Worm (Caenorhabditis elegans) whole organism, late embryonic: ENCODE measurements around the gene ZK154.4.

Experiments used
- C38D4.7 ChIP-seq: fragments of 200-800 bp; sonication (Bioruptor generic); optimal IDR thresholded peaks from 2 replicates; lab custom pipeline; 2018; ENCODE audit warnings: mild to moderate bottlenecking, missing genetic modification characterization, moderate library complexity, missing compliant biosample characterization
- K02D7.2 ChIP-seq: sonication (generic microtip); optimal IDR thresholded peaks from 2 replicates; lab custom pipeline; 2017; ENCODE audit warnings: mild to moderate bottlenecking, missing genetic modification characterization, missing compliant biosample characterization
- T23F11.4 ChIP-seq: fragments of 200-800 bp; sonication (Bioruptor generic); optimal IDR thresholded peaks from 2 replicates; lab custom pipeline; 2018; ENCODE audit warnings: mild to moderate bottlenecking, missing genetic modification characterization, missing compliant biosample characterization
- Y22D7AL.16 ChIP-seq: sonication (generic microtip); optimal IDR thresholded peaks from 2 replicates; lab custom pipeline; 2016; ENCODE audit warnings: missing genetic modification characterization, missing compliant biosample characterization
- ceh-14 ChIP-seq: sonication (generic microtip); optimal IDR thresholded peaks from 2 replicates; lab custom pipeline; 2016; ENCODE audit warnings: missing genotype, missing genetic modification characterization, missing compliant biosample characterization
- ceh-2 ChIP-seq: sonication (generic microtip); optimal IDR thresholded peaks from 2 replicates; lab custom pipeline; 2016; ENCODE audit warnings: missing genotype, missing genetic modification characterization, missing compliant biosample characterization
- ceh-22 ChIP-seq: sonication (generic microtip); optimal IDR thresholded peaks from 2 replicates; lab custom pipeline; 2017; ENCODE audit warnings: missing biosample characterization, missing genetic modification characterization
- ceh-24 ChIP-seq: sonication (generic microtip); optimal IDR thresholded peaks from 2 replicates; lab custom pipeline; 2016; ENCODE audit warnings: mild to moderate bottlenecking, missing genetic modification characterization, missing compliant biosample characterization
- ceh-31 ChIP-seq: sonication (generic microtip); optimal IDR thresholded peaks from 2 replicates; lab custom pipeline; 2016; ENCODE audit warnings: missing genetic modification characterization, missing compliant biosample characterization
- ceh-45 ChIP-seq: fragments of 200-800 bp; sonication (Bioruptor generic); IDR thresholded peaks from 2 replicates; pipeline ENCODE4 v1.3.6; 2022; ENCODE audit warnings: missing genetic modification reagents, missing genetic modification characterization, missing compliant biosample characterization
- ceh-6 ChIP-seq: fragments of 200-800 bp; sonication (Bioruptor generic); optimal IDR thresholded peaks from 2 replicates; lab custom pipeline; 2018; ENCODE audit warnings: mild to moderate bottlenecking, missing genetic modification characterization, missing compliant biosample characterization
- ceh-9 ChIP-seq: sonication (generic microtip); optimal IDR thresholded peaks from 2 replicates; lab custom pipeline; 2016; ENCODE audit warnings: mild to moderate bottlenecking, missing genetic modification characterization, inconsistent platforms, missing compliant biosample characterization
- dmd-4 ChIP-seq: sonication (generic microtip); optimal IDR thresholded peaks from 2 replicates; lab custom pipeline; 2016; ENCODE audit warnings: borderline replicate concordance, missing genetic modification characterization, missing compliant biosample characterization
- elt-4 ChIP-seq: sonication (generic microtip); optimal IDR thresholded peaks from 2 replicates; lab custom pipeline; 2016; ENCODE audit warnings: missing genetic modification characterization, missing compliant biosample characterization
- ets-4 ChIP-seq: sonication (generic microtip); optimal IDR thresholded peaks from 2 replicates; lab custom pipeline; 2016; ENCODE audit warnings: missing genetic modification characterization, missing compliant biosample characterization
- fax-1 ChIP-seq: sonication (generic microtip); optimal IDR thresholded peaks from 2 replicates; lab custom pipeline; 2016; ENCODE audit warnings: missing genotype, missing genetic modification characterization, missing compliant biosample characterization
- fkh-10 ChIP-seq: fragments of 150-350 bp; optimal IDR thresholded peaks from 2 replicates; lab custom pipeline; 2014; ENCODE audit warnings: missing biosample characterization, missing genetic modification reagents, missing genetic modification characterization
- hlh-15 ChIP-seq: sonication (generic microtip); optimal IDR thresholded peaks from 2 replicates; lab custom pipeline; 2016; ENCODE audit warnings: missing genetic modification characterization, missing compliant biosample characterization
- hlh-30 ChIP-seq: sonication (generic microtip); optimal IDR thresholded peaks from 2 replicates; lab custom pipeline; 2017; ENCODE audit warnings: antibody characterized with exemption, missing genetic modification characterization, missing compliant biosample characterization; ENCODE audit not compliant: insufficient read depth
- hlh-6 ChIP-seq: sonication (generic microtip); optimal IDR thresholded peaks from 2 replicates; lab custom pipeline; 2016; ENCODE audit warnings: missing genotype, missing genetic modification characterization, missing compliant biosample characterization
- hlh-8 ChIP-seq: sonication (generic microtip); optimal IDR thresholded peaks from 2 replicates; lab custom pipeline; 2016; ENCODE audit warnings: missing genotype, missing genetic modification characterization, missing compliant biosample characterization
- lim-6 ChIP-seq: sonication (generic microtip); optimal IDR thresholded peaks from 2 replicates; lab custom pipeline; 2016; ENCODE audit warnings: missing genetic modification characterization, missing compliant biosample characterization
- lin-11 ChIP-seq: fragments of 200-800 bp; sonication (Bioruptor generic); optimal IDR thresholded peaks from 2 replicates; lab custom pipeline; 2018; ENCODE audit warnings: mild to moderate bottlenecking, missing genetic modification characterization, missing compliant biosample characterization
- mec-3 ChIP-seq: sonication (generic microtip); optimal IDR thresholded peaks from 2 replicates; lab custom pipeline; 2016; ENCODE audit warnings: borderline replicate concordance, missing genetic modification characterization, missing compliant biosample characterization
- nfya-1 ChIP-seq: sonication (generic microtip); optimal IDR thresholded peaks from 2 replicates; lab custom pipeline; 2017; ENCODE audit warnings: missing genetic modification characterization, mild to moderate bottlenecking, missing compliant biosample characterization, antibody characterized with exemption, moderate library complexity
- nhr-232 ChIP-seq: sonication (generic microtip); optimal IDR thresholded peaks from 2 replicates; lab custom pipeline; 2016; ENCODE audit warnings: missing genetic modification characterization, missing compliant biosample characterization
- pax-1 ChIP-seq: fragments of 150-350 bp; optimal IDR thresholded peaks from 2 replicates; lab custom pipeline; 2014; ENCODE audit warnings: missing biosample characterization, missing genetic modification characterization
- ref-2 ChIP-seq: sonication (generic microtip); optimal IDR thresholded peaks from 2 replicates; lab custom pipeline; 2016; ENCODE audit warnings: missing genetic modification characterization, missing compliant biosample characterization
- sdc-2 ChIP-seq: sonication (generic microtip); optimal IDR thresholded peaks from 2 replicates; lab custom pipeline; 2016; ENCODE audit warnings: missing genotype, missing genetic modification characterization, missing compliant biosample characterization
- sox-2 ChIP-seq: fragments of 200-800 bp; sonication (Bioruptor generic); IDR thresholded peaks from 2 replicates; pipeline ENCODE4 v1.3.6; 2022; ENCODE audit warnings: missing genetic modification reagents, missing genetic modification characterization, missing compliant biosample characterization
- tbx-7 ChIP-seq: sonication (generic microtip); optimal IDR thresholded peaks from 2 replicates; lab custom pipeline; 2016; ENCODE audit warnings: missing genotype, missing genetic modification characterization, missing compliant biosample characterization
- ttx-3 ChIP-seq: sonication (generic microtip); optimal IDR thresholded peaks from 2 replicates; lab custom pipeline; 2016; ENCODE audit warnings: missing genetic modification reagents, missing genetic modification characterization, missing compliant biosample characterization
- unc-3 ChIP-seq, 2 experiments: fragments of 200-800 bp in 1 of 2; sonication (Bioruptor generic) in 1 of 2; sonication (generic microtip) in 1 of 2; conservative IDR thresholded peaks in 1 of 2; optimal IDR thresholded peaks in 1 of 2; 2 replicates each; pipeline versions ENCODE4 v1.3.6 to Lab custom; 2016 to 2022; ENCODE audit warnings: missing compliant biosample characterization in 2 of 2, missing genetic modification characterization in 2 of 2, missing genetic modification reagents in 1 of 2
- unc-42 ChIP-seq: sonication (generic microtip); optimal IDR thresholded peaks from 2 replicates; lab custom pipeline; 2016; ENCODE audit warnings: missing genotype, missing genetic modification characterization, missing compliant biosample characterization
- unc-55 ChIP-seq: sonication (generic microtip); optimal IDR thresholded peaks from 2 replicates; lab custom pipeline; 2017; ENCODE audit warnings: missing biosample characterization, missing genetic modification reagents, missing genetic modification characterization
- unc-86 ChIP-seq: sonication (generic microtip); optimal IDR thresholded peaks from 2 replicates; lab custom pipeline; 2016; ENCODE audit warnings: missing genetic modification characterization, missing compliant biosample characterization
- ztf-16 ChIP-seq: sonication (generic microtip); optimal IDR thresholded peaks from 2 replicates; lab custom pipeline; 2017; ENCODE audit warnings: missing genetic modification characterization, missing compliant biosample characterization

ZK154.4 gene

DNA sequence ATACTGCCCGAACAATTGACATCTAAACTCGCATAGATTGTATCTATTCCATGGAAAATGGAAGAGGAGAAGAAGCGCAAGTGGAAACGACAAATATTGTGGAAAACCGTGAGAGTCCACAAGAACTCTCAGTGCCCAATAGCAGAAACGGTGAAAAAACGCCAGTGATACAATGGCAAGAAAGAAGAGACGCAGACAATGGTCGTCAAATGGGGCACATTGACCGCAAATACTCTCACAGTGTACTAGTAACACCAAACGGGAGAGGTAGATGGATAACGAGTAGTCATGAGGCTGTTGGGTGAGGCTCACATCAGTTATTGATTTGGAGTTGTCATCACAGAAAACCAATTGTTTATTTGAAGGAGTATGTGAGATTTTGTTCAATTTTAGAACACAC, at the start of gene ZK154.4:
Gene ZK154.4, minus strand, starts transcription at position 27 of the 400 bp plus-strand sequence.
- TF ChIP-seq lim-6 (tag; lab: Kevin White, UChicago) (no peak), nfya-1 (peak; percentile 67), ceh-9 (tag; lab: Kevin White, UChicago) (no peak), tbx-7 (no peak), ceh-45 (GFP tag; lab: Robert Waterston, UW) (no peak), ceh-24 (no peak), ceh-2 (no peak), unc-86 (no peak), fkh-10 (GFP tag; lab: Kevin White, UChicago) (no peak), unc-55 (no peak), ttx-3 (tag; lab: Kevin White, UChicago) (no peak), sox-2 (GFP tag; lab: Robert Waterston, UW) (no peak), lin-11 (tag; lab: Kevin White, UChicago) (no peak), Y22D7AL.16 (tag; lab: Kevin White, UChicago) (no peak), ceh-31 (tag; lab: Kevin White, UChicago) (peak; percentile 20), hlh-6 (no peak), hlh-15 (tag; lab: Kevin White, UChicago) (no peak), ref-2 (no peak), ceh-14 (tag; lab: Kevin White, UChicago) (no peak), C38D4.7 (no peak), ets-4 (tag; lab: Kevin White, UChicago) (no peak), sdc-2 (tag; lab: Kevin White, UChicago) (peak; percentile 10), mec-3 (tag; lab: Kevin White, UChicago) (no peak), ztf-16 (no peak), ceh-22 (tag; lab: Kevin White, UChicago) (no peak), dmd-4 (tag; lab: Kevin White, UChicago) (no peak), nhr-232 (tag; lab: Kevin White, UChicago) (no peak), hlh-30 (tag; lab: Kevin White, UChicago) (peak; percentile 62), K02D7.2 (no peak)

DNA sequence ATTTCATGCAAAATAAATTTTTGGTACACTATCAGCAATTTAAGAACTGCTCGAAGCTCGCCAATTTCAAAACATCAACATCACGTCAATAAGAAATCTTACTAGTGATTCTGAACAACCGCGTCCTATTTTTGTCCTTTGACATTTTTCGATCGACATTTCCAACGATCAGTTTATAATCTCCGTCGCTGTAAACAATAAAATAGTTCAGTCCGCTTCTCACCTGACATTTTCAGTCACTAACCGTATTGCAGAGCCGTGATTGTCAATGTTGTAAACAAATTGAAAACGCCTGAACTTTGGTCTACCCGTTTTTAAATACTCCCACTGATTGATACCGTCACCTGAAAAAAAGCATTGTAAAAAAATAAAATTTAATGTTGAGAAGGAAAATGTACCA, 45.8 kb upstream of the ZK154.4 start:
- TF ChIP-seq nhr-232 (tag; lab: Kevin White, UChicago) (no peak), unc-55 (no peak), unc-3 (GFP tag; conservative IDR thresholded peaks at IDR 0.05; lab: Robert Waterston, UW) (no peak), unc-3 (tag; optimal IDR thresholded peaks at IDR 0.05; lab: Kevin White, UChicago) (no peak), pax-1 (tag; lab: Kevin White, UChicago) (no peak), lim-6 (tag; lab: Kevin White, UChicago) (no peak), T23F11.4 (GFP tag; lab: Kevin White, UChicago) (no peak), hlh-8 (no peak), hlh-6 (no peak), ceh-45 (GFP tag; lab: Robert Waterston, UW) (no peak), fax-1 (no peak), ets-4 (tag; lab: Kevin White, UChicago) (no peak), unc-42 (tag; lab: Kevin White, UChicago) (no peak), fkh-10 (GFP tag; lab: Kevin White, UChicago) (no peak), lin-11 (tag; lab: Kevin White, UChicago) (no peak), elt-4 (tag; lab: Kevin White, UChicago) (no peak), ref-2 (no peak), ceh-24 (no peak), ceh-6 (no peak)

DNA sequence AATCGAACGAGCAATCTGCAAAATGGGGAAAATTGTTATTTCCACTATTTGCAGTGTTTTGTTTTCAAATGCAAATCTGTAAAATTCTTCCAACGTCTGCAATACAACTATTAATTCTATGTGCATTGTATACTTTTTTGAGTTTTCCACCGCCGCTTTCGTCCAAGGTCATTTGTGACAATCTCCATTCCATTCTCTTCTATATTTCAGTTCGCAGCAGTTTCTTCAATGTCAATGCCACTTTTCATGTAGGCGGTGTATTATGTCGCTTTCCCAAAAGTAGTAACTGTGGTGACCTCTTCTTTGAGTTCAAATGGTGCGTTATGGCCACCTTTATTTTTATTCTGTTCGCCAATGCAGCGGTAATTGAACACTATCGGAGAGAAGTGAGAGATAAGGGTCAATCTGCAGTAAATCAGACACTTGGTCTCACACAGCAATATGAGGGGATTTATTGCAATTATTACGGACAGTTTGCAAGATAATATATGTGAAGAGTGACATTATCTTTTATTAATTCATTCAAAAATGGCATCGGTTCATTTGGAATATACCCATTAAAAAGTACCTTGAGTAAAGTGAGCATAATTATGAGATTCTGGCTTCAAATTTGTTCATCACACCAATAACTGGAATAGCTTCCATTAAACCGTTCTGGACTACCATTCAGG, 44.5 kb upstream of the ZK154.4 start:
- no peak for TF ChIP-seq fkh-10 (GFP tag; lab: Kevin White, UChicago)
